Worm (Caenorhabditis elegans): Measurements from ENCODE around the gene lact-4.

lact-4 gene

DNA sequence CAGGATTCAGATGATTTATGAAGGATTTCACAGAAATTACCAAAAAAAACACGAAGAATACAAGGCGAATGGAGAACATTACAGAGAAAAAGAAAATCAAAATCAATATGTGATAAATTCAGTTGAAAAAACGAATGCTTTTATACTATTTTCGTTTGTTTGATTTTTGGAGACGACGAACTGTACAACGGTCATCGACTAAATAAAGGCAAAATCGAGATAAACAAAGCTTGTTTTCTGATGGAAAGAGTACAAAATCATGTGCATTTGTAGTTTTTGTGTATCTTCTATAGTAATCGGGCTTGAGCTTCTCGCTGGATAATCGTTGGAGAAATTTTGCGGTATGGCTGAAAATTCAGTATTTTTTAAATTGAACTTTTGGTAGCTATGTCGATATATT is 9.1 kb downstream of the lact-4 start, which contains the start of gene M05D6.8:
Gene M05D6.8 (minus strand): TSS at position 101 of the 400 bp plus-strand sequence.
- no peak for TF ChIP-seq lsy-12 (tag; optimal IDR thresholded peaks at IDR 0.05)
- TF ChIP-seq ceh-16 (tag; optimal IDR thresholded peaks at IDR 0.05) = no peak

DNA sequence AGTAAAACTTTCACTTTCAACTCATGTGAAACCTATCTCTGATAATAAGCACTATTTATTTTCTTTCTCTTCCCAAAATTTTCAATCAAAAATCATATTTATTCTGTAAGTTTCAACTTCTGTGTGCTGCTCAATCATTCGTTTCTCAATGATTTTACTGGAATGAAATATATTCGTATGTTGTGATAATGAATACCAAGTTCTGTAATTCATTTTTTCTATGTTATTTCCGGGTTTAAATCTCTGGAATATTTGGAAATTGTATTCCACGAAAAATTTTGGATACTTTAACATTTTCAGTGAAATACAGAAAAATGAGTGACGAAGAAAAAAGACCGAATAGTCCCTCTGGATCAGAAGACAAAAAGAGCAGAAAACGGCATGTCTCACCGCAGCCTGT is 12.5 kb downstream of the lact-4 start, which contains the start of gene M05D6.2:
Gene M05D6.2 (plus strand): TSS at position 301 of the 400 bp plus-strand sequence.
- TF ChIP-seq hmg-11 (tag; optimal IDR thresholded peaks at IDR 0.05) = no peak

DNA sequence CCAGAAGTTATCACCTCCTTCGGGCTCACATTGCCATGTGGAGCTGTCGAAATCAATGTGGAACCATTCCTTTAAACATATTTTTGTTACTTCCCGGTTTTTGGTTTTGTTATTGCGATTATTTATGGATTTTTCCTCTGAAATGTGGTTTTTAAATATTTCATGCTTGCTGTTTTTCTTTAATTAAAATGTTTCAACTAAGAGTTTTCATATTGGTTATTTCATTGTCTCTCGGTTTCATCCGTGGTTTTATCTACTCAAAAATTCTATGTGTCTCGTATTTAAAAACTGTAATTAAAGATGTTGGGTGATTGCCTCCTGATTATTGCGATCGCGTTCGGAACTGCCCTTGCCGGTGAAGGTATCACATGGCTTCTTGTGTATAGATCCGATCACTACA is 13.4 kb downstream of the lact-4 start, which contains the start of gene F22B5.10:
Gene F22B5.10 (plus strand): TSS at position 301 of the 400 bp plus-strand sequence.
- peak; percentile 8 for TF ChIP-seq ama-1 (optimal IDR thresholded peaks at IDR 0.05)
- TF ChIP-seq ceh-28 (tag; optimal IDR thresholded peaks at IDR 0.05) = no peak

DNA sequence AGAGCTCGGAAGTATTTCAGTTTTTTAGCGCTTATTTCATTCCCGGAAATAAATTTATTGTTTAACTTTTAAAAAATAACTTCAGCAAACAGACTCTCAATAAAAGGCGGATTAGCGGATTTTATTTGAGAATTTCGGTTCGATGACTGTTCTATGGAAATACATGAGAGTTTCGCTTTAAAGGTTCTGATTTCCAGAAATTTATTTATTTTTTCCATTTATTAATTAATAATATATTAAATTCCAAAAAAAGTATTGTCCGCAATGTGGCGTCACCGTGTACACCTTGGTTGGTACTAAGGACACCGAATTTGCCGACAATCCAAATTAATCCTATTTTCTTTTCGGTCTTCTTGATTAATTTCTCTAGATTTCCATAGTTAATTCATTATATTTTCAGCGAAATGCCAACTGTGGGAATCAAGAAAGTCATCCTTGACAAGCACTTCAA is 15.8 kb downstream of the lact-4 start, which contains the start of gene fars-3:
Gene fars-3 (plus strand): TSS at position 401 of the 451 bp plus-strand sequence.
- no peak for TF ChIP-seq fkh-10 (GFP tag; optimal IDR thresholded peaks at IDR 0.05)
- TF ChIP-seq nhr-43 (tag; optimal IDR thresholded peaks at IDR 0.05; ENCODE audit: poor library complexity, severe bottlenecking) = peak; percentile 6
- no peak for TF ChIP-seq ztf-4 (tag; optimal IDR thresholded peaks at IDR 0.05)
- TF ChIP-seq nhr-23 (tag; optimal IDR thresholded peaks at IDR 0.05) = peak; percentile 52
- no peak for TF ChIP-seq lsy-12 (tag; optimal IDR thresholded peaks at IDR 0.05)
- no peak for TF ChIP-seq nhr-25 (tag; optimal IDR thresholded peaks at IDR 0.05)
- no peak for TF ChIP-seq R02D3.7 (tag; optimal IDR thresholded peaks at IDR 0.05)
- no peak for TF ChIP-seq skn-1 (tag; optimal IDR thresholded peaks at IDR 0.05)
- TF ChIP-seq sea-2 (GFP tag; optimal IDR thresholded peaks at IDR 0.05) = no peak
- peak; percentile 8 for TF ChIP-seq lin-15B (tag; optimal IDR thresholded peaks at IDR 0.05)
- no peak for TF ChIP-seq egl-5 (tag; optimal IDR thresholded peaks at IDR 0.05)
- TF ChIP-seq elt-2 (tag; optimal IDR thresholded peaks at IDR 0.05) = peak; percentile 22
- peak; percentile 56 for TF ChIP-seq pha-4 (tag; optimal IDR thresholded peaks at IDR 0.05)
- TF ChIP-seq fkh-2 (tag; optimal IDR thresholded peaks at IDR 0.05) = no peak

DNA sequence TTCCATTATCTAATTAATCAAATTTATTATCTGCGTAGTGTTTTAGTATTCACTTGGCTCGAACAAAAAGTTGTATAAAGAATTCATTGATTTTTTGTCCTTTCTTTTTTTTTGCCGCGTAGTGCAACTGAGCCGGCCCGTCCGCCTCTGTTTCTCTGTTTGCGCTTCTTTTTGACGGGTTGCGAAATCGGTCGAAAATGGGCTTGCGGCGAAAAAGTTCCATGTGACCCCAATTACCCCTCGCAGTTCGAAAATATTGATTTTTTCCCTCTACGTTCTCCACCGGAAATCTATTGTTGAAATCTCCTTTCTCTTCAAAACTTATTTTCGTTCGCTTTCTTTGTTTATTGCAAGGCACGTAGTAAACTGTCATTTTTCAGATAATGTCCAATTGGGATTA is 22.8 kb downstream of the lact-4 start, which contains the start of gene zyg-9:
Gene zyg-9 (plus strand): TSS at position 381 of the 400 bp plus-strand sequence.
- TF ChIP-seq jun-1 (tag; optimal IDR thresholded peaks at IDR 0.05) (no peak), R02D3.7 (tag; optimal IDR thresholded peaks at IDR 0.05) (no peak), ceh-9 (tag; optimal IDR thresholded peaks at IDR 0.05) (no peak), hmg-11 (tag; optimal IDR thresholded peaks at IDR 0.05) (peak; percentile 33), nfya-1 (tag; optimal IDR thresholded peaks at IDR 0.05; ENCODE audit: insufficient read depth) (peak; percentile 39), egl-27 (tag; optimal IDR thresholded peaks at IDR 0.05) (no peak), nhr-77 (tag; optimal IDR thresholded peaks at IDR 0.05) (no peak), lin-15B (tag; optimal IDR thresholded peaks at IDR 0.05) (peak; percentile 34), ceh-16 (tag; optimal IDR thresholded peaks at IDR 0.05) (no peak), nhr-11 (tag; optimal IDR thresholded peaks at IDR 0.05) (no peak), fos-1 (tag; optimal IDR thresholded peaks at IDR 0.05) (no peak), lin-39 (tag; optimal IDR thresholded peaks at IDR 0.05) (peak; percentile 54), fkh-2 (tag; optimal IDR thresholded peaks at IDR 0.05) (no peak), fkh-10 (GFP tag; optimal IDR thresholded peaks at IDR 0.05) (no peak), nhr-12 (tag; optimal IDR thresholded peaks at IDR 0.05) (no peak), elt-3 (tag; optimal IDR thresholded peaks at IDR 0.05) (no peak), zag-1 (tag; optimal IDR thresholded peaks at IDR 0.05) (no peak), pqm-1 (tag; optimal IDR thresholded peaks at IDR 0.05) (no peak), tbx-2 (tag; optimal IDR thresholded peaks at IDR 0.05) (no peak), ceh-28 (tag; optimal IDR thresholded peaks at IDR 0.05) (peak; percentile 32), mml-1 (tag; optimal IDR thresholded peaks at IDR 0.05) (no peak), ama-1 (optimal IDR thresholded peaks at IDR 0.05) (no peak), ceh-82 (tag; optimal IDR thresholded peaks at IDR 0.05) (no peak), unc-62 (GFP tag; optimal IDR thresholded peaks at IDR 0.05) (no peak), ztf-4 (tag; optimal IDR thresholded peaks at IDR 0.05) (no peak), pha-4 (tag; optimal IDR thresholded peaks at IDR 0.05) (peak; percentile 20), elt-1 (tag; optimal IDR thresholded peaks at IDR 0.05) (no peak), lsy-12 (tag; optimal IDR thresholded peaks at IDR 0.05) (no peak), nhr-28 (tag; optimal IDR thresholded peaks at IDR 0.05) (no peak), egl-5 (tag; optimal IDR thresholded peaks at IDR 0.05) (no peak), nhr-43 (tag; optimal IDR thresholded peaks at IDR 0.05; ENCODE audit: poor library complexity, severe bottlenecking) (no peak), daf-12 (tag; optimal IDR thresholded peaks at IDR 0.05) (no peak), ztf-11 (tag; optimal IDR thresholded peaks at IDR 0.05) (no peak), nhr-23 (tag; optimal IDR thresholded peaks at IDR 0.05) (peak; percentile 14)
